Fruit fly (Drosophila melanogaster): ENCODE measurements around the gene CG42821.
"Not testable (repeated sequence)": the region's sequence is repeated elsewhere in the genome, so short reads cannot be mapped to it uniquely, and the experiment has no call there.

CG42821 gene

dm6 chr3R:17448758-17449157, 35.9 kb downstream of the CG42821 start, which contains the start of gene Eh:
Eh (minus strand) TSS chr3R:17448858.
- TF ChIP-seq CG8478 (optimal IDR thresholded peaks at IDR 0.05) (no peak), pan (optimal IDR thresholded peaks at IDR 0.05) (no peak), Dll (optimal IDR thresholded peaks at IDR 0.05) (no peak), usp (GFP tag; optimal IDR thresholded peaks at IDR 0.05) (no peak)

- TF ChIP-seq CG8478 (optimal IDR thresholded peaks at IDR 0.05): no peak
- TF ChIP-seq EcR (GFP tag; optimal IDR thresholded peaks at IDR 0.05): no peak
- no peak for TF ChIP-seq usp (GFP tag; optimal IDR thresholded peaks at IDR 0.05)
- TF ChIP-seq psq (optimal IDR thresholded peaks at IDR 0.05): no peak
- no peak for TF ChIP-seq pan (optimal IDR thresholded peaks at IDR 0.05)
- no peak for TF ChIP-seq Dll (optimal IDR thresholded peaks at IDR 0.05)
Measured at dm6 chr3R:17449402-17449801, 36.5 kb downstream of the CG42821 start.

DNA sequence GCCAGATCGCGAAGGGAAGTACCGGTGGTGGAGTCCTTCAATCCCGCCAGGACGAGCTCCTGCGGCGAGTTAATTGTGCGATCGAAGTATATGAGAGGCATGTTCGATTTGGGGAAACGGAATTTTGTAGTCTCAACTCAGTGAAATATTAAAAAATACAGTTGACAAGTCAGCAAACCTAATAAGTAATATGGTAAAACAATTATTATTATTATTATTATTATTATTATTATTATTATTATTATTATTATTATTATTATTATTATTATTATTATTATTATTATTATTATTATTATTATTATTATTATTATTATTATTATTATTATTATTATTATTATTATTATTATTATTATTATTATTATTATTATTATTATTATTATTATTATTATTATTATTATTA, 43.8 kb downstream of the CG42821 start, which contains the start of gene CG14330:
Gene CG14330 (minus strand): TSS at position 101 of the 400 bp plus-strand sequence.
- not testable (repeated sequence) for TF ChIP-seq CG8478 (optimal IDR thresholded peaks at IDR 0.05); EcR (GFP tag; optimal IDR thresholded peaks at IDR 0.05); usp (GFP tag; optimal IDR thresholded peaks at IDR 0.05)
